Worm (Caenorhabditis elegans) whole organism, dauer: ENCODE results near the gene Y48A6B.14.

Experiments used
- unc-62 ChIP-seq: sonication (generic microtip); optimal IDR thresholded peaks from 2 replicates; lab custom pipeline; 2017; ENCODE audit warnings: missing biosample characterization, missing genetic modification reagents, missing genetic modification characterization

Gene Y48A6B.14

DNA sequence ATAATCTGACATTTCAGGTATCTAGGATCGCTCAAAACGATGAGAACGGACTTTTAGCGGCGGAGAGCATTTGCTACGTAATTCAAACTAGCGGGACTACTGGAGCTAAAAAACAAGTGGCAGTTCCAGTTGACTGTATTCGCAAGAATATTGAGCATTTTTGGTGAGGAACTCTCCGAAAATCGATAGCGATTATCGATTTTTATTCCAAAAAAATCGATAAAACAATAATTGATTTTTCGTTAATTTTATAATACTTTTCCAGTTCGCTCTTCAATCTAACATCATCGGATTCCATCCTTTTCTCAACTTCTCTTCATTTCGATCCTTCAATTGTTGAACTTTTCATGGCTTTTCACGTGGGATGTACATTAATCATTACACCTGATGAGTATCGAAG lies 37.9 kb downstream of the Y48A6B.14 start:
- TF ChIP-seq unc-62 = no peak

DNA sequence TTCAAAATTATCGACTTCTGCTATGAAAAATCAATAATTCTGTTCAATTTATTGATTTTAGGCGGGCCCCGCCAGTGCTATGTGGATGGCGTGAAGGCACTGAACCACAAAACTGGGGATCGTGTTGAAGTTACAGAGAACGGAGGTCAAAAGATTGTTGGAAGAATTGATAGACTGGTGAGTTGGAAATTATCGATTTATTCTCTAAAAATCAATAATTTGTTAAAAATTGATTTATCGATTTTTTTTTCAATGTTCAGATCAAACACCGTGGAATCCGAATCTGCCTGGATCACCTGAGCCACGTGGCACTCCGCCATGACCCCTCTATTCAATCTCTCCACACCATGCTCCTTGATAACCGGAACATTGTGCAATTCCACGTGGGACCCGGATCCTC lies 38.8 kb downstream of the Y48A6B.14 start:
- TF ChIP-seq unc-62 = no peak

DNA sequence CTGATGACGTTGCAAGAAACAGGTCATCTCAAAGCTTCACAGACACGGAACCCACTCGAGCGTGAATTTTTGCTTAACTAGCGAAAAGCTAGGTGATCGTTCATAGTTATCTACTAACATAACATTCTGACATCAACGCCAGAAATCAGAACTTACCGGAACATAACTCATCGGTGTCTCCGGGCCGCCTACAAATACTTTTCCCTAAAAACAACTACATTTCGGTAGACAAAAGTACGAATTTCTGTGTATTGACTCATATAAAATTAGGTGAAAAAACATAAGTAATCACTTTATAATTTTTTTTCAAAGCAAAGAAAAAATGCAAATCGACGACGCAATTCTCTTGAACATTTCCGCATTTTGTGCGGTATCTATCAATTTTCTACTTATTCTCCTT lies 42.8 kb downstream of the Y48A6B.14 start, which contains the start of gene str-261:
Gene str-261 (plus strand): TSS at position 301 of the 400 bp plus-strand sequence.
- no peak for TF ChIP-seq unc-62

DNA sequence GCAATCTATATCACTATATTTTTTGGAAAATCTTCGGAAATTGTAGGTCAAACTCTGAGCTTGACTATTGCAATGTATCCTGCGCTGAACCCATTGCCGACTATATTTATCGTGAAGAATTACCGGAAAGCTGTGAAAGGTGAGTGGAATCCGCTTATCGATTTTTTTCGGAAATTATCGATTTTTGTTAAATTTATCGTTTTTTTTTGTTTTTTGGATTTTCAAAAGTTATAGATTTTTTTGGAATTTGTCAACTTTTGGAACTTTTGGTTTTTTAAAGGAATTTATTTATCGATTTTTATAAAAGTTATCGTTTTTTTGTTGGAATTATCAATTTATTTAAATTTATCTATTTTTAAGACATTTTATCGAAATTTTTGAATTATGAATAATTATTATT lies 45.3 kb downstream of the Y48A6B.14 start:
- no peak for TF ChIP-seq unc-62

DNA sequence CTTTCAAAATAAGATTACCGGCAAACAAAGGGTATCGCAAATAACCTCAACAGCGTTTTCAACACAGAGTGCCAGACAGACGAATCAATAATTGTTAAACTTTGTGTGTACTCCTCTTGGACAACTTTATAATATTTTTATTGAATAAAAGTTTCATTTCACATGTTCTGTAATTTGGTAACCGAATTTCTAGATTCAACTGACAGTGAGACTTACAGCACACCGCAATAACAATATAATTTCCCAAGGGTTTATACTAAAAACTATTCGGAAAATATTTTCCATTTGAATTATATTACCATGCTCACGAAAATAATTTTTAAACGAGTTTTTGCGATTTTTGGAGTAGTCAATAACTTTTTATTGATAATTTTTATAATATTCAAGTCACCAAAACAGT lies 46.0 kb downstream of the Y48A6B.14 start, which contains the start of gene str-246:
Gene str-246 (plus strand): TSS at position 301 of the 400 bp plus-strand sequence.
- no peak for TF ChIP-seq unc-62

DNA sequence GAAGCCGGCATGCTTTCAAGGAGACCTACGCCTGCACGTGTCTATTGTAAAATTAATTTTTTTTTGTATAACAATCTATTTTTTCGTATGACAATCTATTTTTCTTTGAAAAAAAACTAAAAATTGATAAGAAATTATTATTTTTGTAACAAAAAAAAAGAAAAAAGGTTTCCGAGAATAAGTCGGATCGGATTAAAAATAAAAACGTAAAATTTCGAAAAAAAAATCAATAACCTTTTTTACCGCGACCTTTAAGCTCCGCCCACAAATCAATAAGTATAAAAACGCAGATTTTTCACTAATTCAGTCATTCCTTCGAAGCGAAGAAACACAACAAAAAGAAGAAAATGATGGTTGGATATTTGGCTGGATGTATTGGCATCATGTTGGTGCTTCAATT lies 48.0 kb downstream of the Y48A6B.14 start, which contains the start of gene W09D6.4:
Gene W09D6.4 (plus strand): TSS at position 301 of the 400 bp plus-strand sequence.
- TF ChIP-seq unc-62 = no peak
